Worm (Caenorhabditis elegans): ENCODE measurements around the gene R102.6.

R102.6 gene

DNA sequence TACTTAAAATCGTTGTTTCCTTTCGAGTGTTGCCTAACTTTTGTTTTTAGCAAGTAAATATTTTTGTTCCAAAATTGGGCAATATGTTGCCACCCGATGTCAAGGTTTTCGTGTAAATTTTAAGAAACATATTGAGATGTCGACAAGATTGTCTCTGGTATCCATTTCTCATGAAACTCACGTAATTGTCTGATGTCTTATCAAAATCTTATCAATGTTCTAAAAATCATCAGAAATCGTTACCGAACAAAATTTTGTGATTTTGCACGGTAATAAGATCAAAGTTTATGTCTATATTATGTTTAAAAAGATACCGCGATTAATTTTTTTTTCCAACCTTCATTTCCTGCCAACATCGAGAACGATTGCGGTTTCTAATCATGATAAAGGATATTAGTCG lies 7.0 kb downstream of the R102.6 start:
- TF ChIP-seq unc-86 (tag; optimal IDR thresholded peaks at IDR 0.05) = no peak
- no peak for TF ChIP-seq egl-27 (tag; optimal IDR thresholded peaks at IDR 0.05)

- TF ChIP-seq lin-15B (tag; optimal IDR thresholded peaks at IDR 0.05) (no peak), mdl-1 (tag; optimal IDR thresholded peaks at IDR 0.05) (no peak), alr-1 (tag; optimal IDR thresholded peaks at IDR 0.05; ENCODE audit: borderline replicate concordance) (no peak), hpl-2 (GFP tag; optimal IDR thresholded peaks at IDR 0.05) (no peak), fkh-4 (tag; optimal IDR thresholded peaks at IDR 0.05; ENCODE audit: borderline replicate concordance) (no peak), efl-3 (GFP tag; optimal IDR thresholded peaks at IDR 0.05) (no peak), C16A3.4 (tag; optimal IDR thresholded peaks at IDR 0.05) (no peak), Y116A8C.19 (tag; optimal IDR thresholded peaks at IDR 0.05; ENCODE audit: borderline replicate concordance) (no peak), efl-1 (optimal IDR thresholded peaks at IDR 0.05) (no peak), efl-1 (GFP tag; optimal IDR thresholded peaks at IDR 0.05 in 1 of 2) (no peak), mef-2 (tag; optimal IDR thresholded peaks at IDR 0.05) (no peak), ceh-90 (tag; optimal IDR thresholded peaks at IDR 0.05) (no peak), ztf-11 (tag; optimal IDR thresholded peaks at IDR 0.05) (no peak), nhr-84 (tag; optimal IDR thresholded peaks at IDR 0.05) (no peak), tbx-2 (tag; optimal IDR thresholded peaks at IDR 0.05) (no peak)
Measured at ce11 chrIV:10698486-10698885, 7.5 kb downstream of the R102.6 start.

- no peak for TF ChIP-seq lin-39 (tag; optimal IDR thresholded peaks at IDR 0.05)
- TF ChIP-seq blmp-1 (tag; optimal IDR thresholded peaks at IDR 0.05) = no peak
- TF ChIP-seq ama-1 (optimal IDR thresholded peaks at IDR 0.05) = no peak
- no peak for TF ChIP-seq tlp-1 (tag; optimal IDR thresholded peaks at IDR 0.05)
- TF ChIP-seq egl-27 (tag; optimal IDR thresholded peaks at IDR 0.05) = peak in 1 of 2 experiments; percentile 52
- TF ChIP-seq alr-1 (tag; optimal IDR thresholded peaks at IDR 0.05; ENCODE audit: borderline replicate concordance) = no peak
- TF ChIP-seq grh-1 (GFP tag; IDR thresholded peaks at IDR 0.05) = peak; percentile 37
- TF ChIP-seq aha-1 (tag; optimal IDR thresholded peaks at IDR 0.05) = no peak
- TF ChIP-seq nhr-11 (tag; optimal IDR thresholded peaks at IDR 0.05) = peak; percentile 67
- peak; percentile 44 for TF ChIP-seq swsn-7 (tag; optimal IDR thresholded peaks at IDR 0.05)
- no peak for TF ChIP-seq unc-62 (GFP tag; optimal IDR thresholded peaks at IDR 0.05)
- TF ChIP-seq lin-14 (GFP tag; optimal IDR thresholded peaks at IDR 0.05) = peak; percentile 97
- 0 out of 2 replicates have a peak, but pooled peaks have one; percentile 32 for TF ChIP-seq unc-98 (GFP tag; IDR thresholded peaks at IDR 0.05)
- TF ChIP-seq unc-30 (tag; optimal IDR thresholded peaks at IDR 0.05) = no peak
- TF ChIP-seq ets-5 (GFP tag; IDR thresholded peaks at IDR 0.05) = no peak
- peak; percentile 48 for TF ChIP-seq pag-3 (tag; optimal IDR thresholded peaks at IDR 0.05; ENCODE audit: borderline replicate concordance, insufficient read depth)
- peak; percentile 79 to 90 for TF ChIP-seq lin-35 (GFP tag; optimal IDR thresholded peaks at IDR 0.05)
- TF ChIP-seq ztf-11 (tag; optimal IDR thresholded peaks at IDR 0.05) = no peak
- no peak for TF ChIP-seq ceh-8 (GFP tag; optimal IDR thresholded peaks at IDR 0.05)
- peak; percentile 65 to 90 for TF ChIP-seq efl-1 (optimal IDR thresholded peaks at IDR 0.05)
- peak; percentile 90 to 99 for TF ChIP-seq efl-1 (GFP tag; optimal IDR thresholded peaks at IDR 0.05 in 1 of 2)
- peak; percentile 52 for TF ChIP-seq hpl-2 (GFP tag; optimal IDR thresholded peaks at IDR 0.05)
- no peak for TF ChIP-seq egl-13 (tag; optimal IDR thresholded peaks at IDR 0.05)
- TF ChIP-seq rnt-1 (tag; optimal IDR thresholded peaks at IDR 0.05) = peak; percentile 80
- no peak for TF ChIP-seq nhr-84 (tag; optimal IDR thresholded peaks at IDR 0.05)
- TF ChIP-seq sup-37 (GFP tag; optimal IDR thresholded peaks at IDR 0.05) = no peak
- no peak for TF ChIP-seq zag-1 (tag; optimal IDR thresholded peaks at IDR 0.05)
- peak; percentile 30 for TF ChIP-seq nhr-90 (tag; optimal IDR thresholded peaks at IDR 0.05; ENCODE audit: poor library complexity)
- no peak for TF ChIP-seq ceh-63 (GFP tag; optimal IDR thresholded peaks at IDR 0.05)
- no peak for TF ChIP-seq hlh-17 (GFP tag; optimal IDR thresholded peaks at IDR 0.05; ENCODE audit: borderline replicate concordance)
- peak; percentile 46 for TF ChIP-seq xbp-1 (tag; optimal IDR thresholded peaks at IDR 0.05)
- TF ChIP-seq jun-1 (tag; optimal IDR thresholded peaks at IDR 0.05) = peak; percentile 84
- no peak for TF ChIP-seq ztf-4 (tag; optimal IDR thresholded peaks at IDR 0.05)
- peak in 1 of 3 experiments; percentile 77 for TF ChIP-seq ceh-82 (tag; optimal IDR thresholded peaks at IDR 0.05)
- peak in 2 of 6 experiments; percentile 46 to 77 for TF ChIP-seq elt-3 (tag; optimal IDR thresholded peaks at IDR 0.05)
- no peak for TF ChIP-seq vab-15 (tag; optimal IDR thresholded peaks at IDR 0.05)
Measured at ce11 chrIV:10697022-10697979, 8.7 kb downstream of the R102.6 start, which contains the start of gene allo-1. TSS of gene allo-1 (minus strand) at chrIV:10697072.

All from whole organism, L1 larva.